Worm (Caenorhabditis elegans): ENCODE measurements around the gene srw-21.

ce11 chrV:15444615-15445014, 43.2 kb upstream of the srw-21 start, which contains the start of gene T26H5.9:
- no peak for TF ChIP-seq klf-2 (GFP tag; conservative IDR thresholded peaks at IDR 0.05)
- no peak for TF ChIP-seq tab-1 (GFP tag; IDR thresholded peaks at IDR 0.05)
- no peak for TF ChIP-seq ztf-23 (GFP tag; IDR thresholded peaks at IDR 0.05)
- no peak for TF ChIP-seq cog-1 (tag; optimal IDR thresholded peaks at IDR 0.05)
- no peak for TF ChIP-seq ref-1 (GFP tag; conservative IDR thresholded peaks at IDR 0.05)

Measured in whole organism, midembryonic.